Worm (Caenorhabditis elegans) whole organism, L4 larva: ENCODE results near the gene hlh-13.
A peak's percentile ranks its signal among the peaks of the same experiment; 100 is the strongest.

Experiments used
- D1046.2 ChIP-seq: fragments of 200-800 bp; sonication (Bioruptor generic); IDR thresholded peaks from 2 replicates; pipeline ENCODE4 v1.3.6; 2022; ENCODE audit warnings: missing genetic modification characterization, missing compliant biosample characterization
- F37D6.2 ChIP-seq: sonication (generic microtip); optimal IDR thresholded peaks from 2 replicates; lab custom pipeline; 2016; ENCODE audit warnings: mild to moderate bottlenecking, missing genetic modification characterization, missing compliant biosample characterization
- F44E2.7 ChIP-seq: fragments of 200-800 bp; sonication (Bioruptor generic); IDR thresholded peaks from 2 replicates; pipeline ENCODE4 v2.1.2; 2022; ENCODE audit warnings: missing genetic modification characterization, missing compliant biosample characterization
- Y105C5A.15 ChIP-seq: fragments of 200-800 bp; sonication (Bioruptor generic); IDR thresholded peaks from 2 replicates; pipeline ENCODE4 v1.3.6; 2022; ENCODE audit warnings: missing genetic modification characterization, missing compliant biosample characterization
- Y48G9A.11 ChIP-seq: fragments of 200-800 bp; sonication (Bioruptor generic); IDR thresholded peaks from 2 replicates; pipeline ENCODE4 v1.3.6; 2022; ENCODE audit warnings: missing genetic modification reagents, missing genetic modification characterization, missing compliant biosample characterization
- ZK337.2 ChIP-seq: fragments of 200-800 bp; sonication (Bioruptor generic); IDR thresholded peaks from 2 replicates; pipeline ENCODE4 v1.3.6; 2022; ENCODE audit warnings: missing genetic modification reagents, missing genetic modification characterization, missing compliant biosample characterization
- aha-1 ChIP-seq: fragments of 150-350 bp; peaks from one replicate; lab custom pipeline; 2014; ENCODE audit warnings: missing biosample characterization, missing genetic modification characterization
- attf-4 ChIP-seq: sonication (generic microtip); optimal IDR thresholded peaks from 3 replicates; lab custom pipeline; 2017; ENCODE audit warnings: missing biosample characterization, missing genetic modification characterization
- ceh-28 ChIP-seq: fragments of 150-350 bp; optimal IDR thresholded peaks from 2 replicates; lab custom pipeline; 2014; ENCODE audit warnings: missing biosample characterization, missing genetic modification reagents, missing genetic modification characterization
- cey-2 ChIP-seq: sonication (generic microtip); optimal IDR thresholded peaks from 3 replicates; lab custom pipeline; 2017; ENCODE audit warnings: missing genetic modification characterization, mild to moderate bottlenecking, missing compliant biosample characterization, antibody characterized with exemption, borderline replicate concordance; ENCODE audit not compliant: insufficient read depth
- daf-12 ChIP-seq: fragments of 150-350 bp; optimal IDR thresholded peaks from 2 replicates; lab custom pipeline; 2014; ENCODE audit warnings: missing biosample characterization, missing genetic modification reagents, missing genetic modification characterization
- daf-16 ChIP-seq, 3 experiments: sonication (generic microtip); optimal IDR thresholded peaks; 2 replicates each; lab custom pipeline; 2016 to 2017; ENCODE audit warnings: missing genetic modification characterization in 3 of 3, missing genetic modification reagents in 3 of 3, mild to moderate bottlenecking in 2 of 3, missing compliant biosample characterization in 2 of 3, missing biosample characterization in 1 of 3, moderate library complexity in 1 of 3
- daf-19 ChIP-seq: fragments of 200-800 bp; sonication (Bioruptor generic); conservative IDR thresholded peaks from 2 replicates; pipeline ENCODE4 v1.3.6; 2022; ENCODE audit warnings: missing genetic modification characterization, missing compliant biosample characterization
- dmd-6 ChIP-seq: fragments of 200-800 bp; sonication (Bioruptor generic); IDR thresholded peaks from 2 replicates; pipeline ENCODE4 v1.3.6; 2022; ENCODE audit warnings: missing genetic modification reagents, missing genetic modification characterization, missing compliant biosample characterization
- dve-1 ChIP-seq: sonication (generic microtip); optimal IDR thresholded peaks from 2 replicates; lab custom pipeline; 2017; ENCODE audit warnings: antibody characterized with exemption, mild to moderate bottlenecking, missing genetic modification characterization, missing compliant biosample characterization; ENCODE audit not compliant: insufficient read depth
- gei-8 ChIP-seq: fragments of 200-800 bp; sonication (Bioruptor generic); optimal IDR thresholded peaks from 2 replicates; lab custom pipeline; 2018; ENCODE audit warnings: mild to moderate bottlenecking, missing genetic modification characterization, missing compliant biosample characterization
- hif-1 ChIP-seq, 2 experiments: sonication (generic microtip); optimal IDR thresholded peaks; 2 replicates each; lab custom pipeline; 2016 to 2017; ENCODE audit warnings: missing compliant biosample characterization in 2 of 2, missing genetic modification characterization in 2 of 2, missing genetic modification reagents in 2 of 2, missing genotype in 2 of 2, mild to moderate bottlenecking in 1 of 2
- hlh-11 ChIP-seq: fragments of 200-800 bp; sonication (Bioruptor generic); optimal IDR thresholded peaks from 2 replicates; lab custom pipeline; 2018; ENCODE audit warnings: mild to moderate bottlenecking, missing genetic modification characterization, missing compliant biosample characterization
- jun-1 ChIP-seq: fragments of 150-350 bp; optimal IDR thresholded peaks from 2 replicates; lab custom pipeline; 2014; ENCODE audit warnings: missing biosample characterization, missing genetic modification reagents, missing genetic modification characterization
- lin-1 ChIP-seq: fragments of 200-800 bp; sonication (Bioruptor generic); IDR thresholded peaks from 2 replicates; pipeline ENCODE4 v1.3.6; 2022; ENCODE audit warnings: missing genetic modification reagents, missing genetic modification characterization, missing compliant biosample characterization
- lin-15B ChIP-seq: fragments of 150-350 bp; sonication (generic microtip); optimal IDR thresholded peaks from 3 replicates; lab custom pipeline; 2014; ENCODE audit warnings: missing biosample characterization, missing genetic modification characterization
- lir-3 ChIP-seq: sonication (generic microtip); optimal IDR thresholded peaks from 2 replicates; lab custom pipeline; 2016; ENCODE audit warnings: mild to moderate bottlenecking, missing genetic modification characterization, missing compliant biosample characterization
- madf-5 ChIP-seq, 2 experiments: fragments of 200-800 bp; sonication (Bioruptor generic); IDR thresholded peaks; 2 replicates each; pipeline ENCODE4 v1.3.6; 2022; ENCODE audit warnings: missing compliant biosample characterization in 2 of 2, missing genetic modification characterization in 2 of 2
- madf-9 ChIP-seq: fragments of 200-800 bp; sonication (Bioruptor generic); conservative IDR thresholded peaks from 2 replicates; pipeline ENCODE4 v1.3.6; 2022; ENCODE audit warnings: missing genetic modification reagents, missing genetic modification characterization, missing compliant biosample characterization
- mdt-29 ChIP-seq: fragments of 200-800 bp; sonication (Bioruptor generic); IDR thresholded peaks from 2 replicates; pipeline ENCODE4 v1.3.6; 2022; ENCODE audit warnings: missing genetic modification reagents, missing genetic modification characterization, missing compliant biosample characterization
- mes-2 ChIP-seq: sonication (generic microtip); optimal IDR thresholded peaks from 2 replicates; lab custom pipeline; 2016; ENCODE audit warnings: missing genotype, mild to moderate bottlenecking, missing genetic modification characterization, missing compliant biosample characterization; ENCODE audit not compliant: poor library complexity, severe bottlenecking
- nhr-102 ChIP-seq: sonication (generic microtip); optimal IDR thresholded peaks from 2 replicates; lab custom pipeline; 2016; ENCODE audit warnings: mild to moderate bottlenecking, missing genetic modification characterization, moderate library complexity, missing compliant biosample characterization
- nhr-237 ChIP-seq: sonication (generic microtip); optimal IDR thresholded peaks from 2 replicates; lab custom pipeline; 2017; ENCODE audit warnings: missing biosample characterization, missing genetic modification characterization
- nhr-28 ChIP-seq: fragments of 150-350 bp; optimal IDR thresholded peaks from 2 replicates; lab custom pipeline; 2014; ENCODE audit warnings: missing biosample characterization, missing genetic modification characterization
- nhr-48 ChIP-seq: sonication (generic microtip); optimal IDR thresholded peaks from 2 replicates; lab custom pipeline; 2016; ENCODE audit warnings: mild to moderate bottlenecking, missing genetic modification characterization, missing compliant biosample characterization
- nhr-6 ChIP-seq: fragments of 150-350 bp; optimal IDR thresholded peaks from 2 replicates; lab custom pipeline; 2014; ENCODE audit warnings: missing biosample characterization, missing genetic modification characterization
- php-3 ChIP-seq: fragments of 200-800 bp; sonication (Bioruptor generic); IDR thresholded peaks from 2 replicates; pipeline ENCODE4 v1.3.6; 2022; ENCODE audit warnings: missing genetic modification reagents, missing genetic modification characterization, missing compliant biosample characterization
- pqm-1 ChIP-seq: sonication (generic microtip); optimal IDR thresholded peaks from 2 replicates; lab custom pipeline; 2017; ENCODE audit warnings: missing biosample characterization, missing genetic modification characterization
- set-16 ChIP-seq: fragments of 200-800 bp; sonication (Bioruptor generic); IDR thresholded peaks from 2 replicates; pipeline ENCODE4 v1.3.6; 2022; ENCODE audit warnings: missing genetic modification reagents, missing genetic modification characterization, missing compliant biosample characterization
- skn-1 ChIP-seq: fragments of 150-350 bp; optimal IDR thresholded peaks from 2 replicates; lab custom pipeline; 2014; ENCODE audit warnings: missing biosample characterization, missing genetic modification characterization
- spr-3 ChIP-seq: fragments of 200-800 bp; sonication (Bioruptor generic); optimal IDR thresholded peaks from 2 replicates; lab custom pipeline; 2018; ENCODE audit warnings: mild to moderate bottlenecking, missing genetic modification characterization, missing compliant biosample characterization
- tra-1 ChIP-seq: fragments of 200-800 bp; sonication (Bioruptor generic); IDR thresholded peaks from 2 replicates; pipeline ENCODE4 v1.3.6; 2022; ENCODE audit warnings: missing genetic modification reagents, missing genetic modification characterization, missing compliant biosample characterization
- unc-39 ChIP-seq: sonication (generic microtip); optimal IDR thresholded peaks from 2 replicates; lab custom pipeline; 2017; ENCODE audit warnings: missing biosample characterization, missing genetic modification characterization
- unc-62 ChIP-seq, 3 experiments: fragments of 150-350 bp in 1 of 3; sonication (generic microtip); optimal IDR thresholded peaks in 2 of 3; peaks in 1 of 3; 1 replicate in 1 of 3; 2 replicates in 2 of 3; lab custom pipeline; 2014 to 2017; ENCODE audit warnings: missing biosample characterization in 3 of 3, missing genetic modification characterization in 3 of 3, missing genetic modification reagents in 3 of 3, missing genotype in 1 of 3
- zag-1 ChIP-seq: fragments of 150-350 bp; optimal IDR thresholded peaks from 2 replicates; lab custom pipeline; 2014; ENCODE audit warnings: missing biosample characterization, missing genetic modification characterization
- zfp-2 ChIP-seq: sonication (generic microtip); optimal IDR thresholded peaks from 2 replicates; lab custom pipeline; 2016; ENCODE audit warnings: mild to moderate bottlenecking, missing genetic modification characterization, missing compliant biosample characterization

The hlh-13 gene

DNA sequence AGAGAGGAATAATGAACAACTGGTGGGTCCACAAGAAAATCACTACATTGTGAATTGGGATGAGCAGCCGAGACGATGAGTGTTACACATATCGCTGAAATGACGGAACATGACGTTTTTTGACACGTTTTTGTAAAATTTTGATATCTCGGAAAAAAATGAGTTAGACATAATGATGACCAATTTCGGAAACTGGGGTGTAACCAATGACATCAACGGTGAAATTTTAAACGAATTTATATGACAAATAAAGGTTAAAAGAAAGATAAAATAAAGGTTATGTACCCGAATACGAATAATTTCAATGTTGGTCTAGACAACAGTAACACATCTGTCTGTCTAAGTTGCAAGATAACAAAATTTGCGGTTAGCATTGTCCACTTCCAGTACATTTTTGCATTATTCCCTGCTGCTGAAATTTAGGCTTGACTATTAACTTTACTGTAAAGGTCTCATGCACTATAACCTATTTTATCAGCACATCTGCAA lies 30.3 kb downstream of the hlh-13 start, which contains the start of the genes twk-28 and ets-9:
twk-28 (minus strand) TSS at position 51 of the 489 bp plus-strand sequence.
ets-9 (plus strand) TSS at position 410 of the 489 bp plus-strand sequence.
- TF ChIP-seq aha-1 (tag; lab: Kevin White, UChicago) (peak; percentile 89), zfp-2 (tag; lab: Kevin White, UChicago) (no peak), nhr-102 (no peak), unc-62 (GFP tag; optimal IDR thresholded peaks at IDR 0.05 in 1 of 2; lab: Kevin White, UChicago) (peak in 1 of 2 experiments; percentile 95), unc-62 (tag; optimal IDR thresholded peaks at IDR 0.05; lab: Kevin White, UChicago) (no peak), jun-1 (tag; lab: Kevin White, UChicago) (no peak), daf-19 (no peak), lin-15B (tag; lab: Kevin White, UChicago) (no peak)

DNA sequence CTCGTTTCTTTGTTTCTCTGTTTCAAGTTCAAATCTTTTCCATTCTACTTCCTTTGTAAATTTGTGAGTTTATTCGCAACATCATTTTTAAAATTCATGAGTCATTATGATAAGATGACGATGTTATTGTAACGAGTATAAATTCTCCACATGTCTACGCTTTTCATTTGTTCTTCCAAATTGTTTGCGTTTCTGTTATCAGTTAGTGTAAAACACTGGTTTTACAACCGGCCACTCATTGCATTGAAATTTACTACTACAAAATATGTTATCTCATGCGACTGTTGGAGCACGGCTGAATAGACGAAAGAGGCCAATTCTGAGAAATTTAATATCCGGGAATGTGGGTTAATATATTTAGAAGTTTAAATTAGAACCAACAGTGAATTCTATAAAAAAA lies 33.3 kb downstream of the hlh-13 start, which contains the start of gene C52B9.19:
C52B9.19 (plus strand) TSS at position 176 of the 400 bp plus-strand sequence.
- TF ChIP-seq cey-2 (tag; lab: Kevin White, UChicago) = no peak
- peak; percentile 1 for TF ChIP-seq hlh-11 (tag; lab: Kevin White, UChicago)
- TF ChIP-seq unc-62 (GFP tag; optimal IDR thresholded peaks at IDR 0.05 in 1 of 2; lab: Kevin White, UChicago) = peak in 1 of 2 experiments; percentile 76
- TF ChIP-seq unc-62 (tag; optimal IDR thresholded peaks at IDR 0.05; lab: Kevin White, UChicago) = no peak
- 0 out of 2 replicates have a peak, but pooled peaks have one; percentile 46 for TF ChIP-seq php-3 (GFP tag; lab: Robert Waterston, UW)
- TF ChIP-seq skn-1 = no peak
- TF ChIP-seq Y105C5A.15 (GFP tag; lab: Robert Waterston, UW) = no peak
- TF ChIP-seq unc-39 (tag; lab: Kevin White, UChicago) = no peak
- peak; percentile 30 for TF ChIP-seq pqm-1 (tag; lab: Kevin White, UChicago)
- TF ChIP-seq zag-1 = no peak
- no peak for TF ChIP-seq daf-16 (GFP tag; optimal IDR thresholded peaks at IDR 0.05; lab: Kevin White, UChicago)
- peak; percentile 53 for TF ChIP-seq daf-16 (tag; optimal IDR thresholded peaks at IDR 0.05; lab: Kevin White, UChicago)
- TF ChIP-seq F37D6.2 (tag; lab: Kevin White, UChicago) = no peak
- TF ChIP-seq ceh-28 (tag; lab: Kevin White, UChicago) = no peak
- no peak for TF ChIP-seq tra-1 (GFP tag; lab: Robert Waterston, UW)
- peak; percentile 7 for TF ChIP-seq aha-1 (tag; lab: Kevin White, UChicago)
- peak; percentile 4 for TF ChIP-seq dve-1 (tag; lab: Kevin White, UChicago)
- TF ChIP-seq nhr-28 (tag; lab: Kevin White, UChicago) = peak; percentile 43

DNA sequence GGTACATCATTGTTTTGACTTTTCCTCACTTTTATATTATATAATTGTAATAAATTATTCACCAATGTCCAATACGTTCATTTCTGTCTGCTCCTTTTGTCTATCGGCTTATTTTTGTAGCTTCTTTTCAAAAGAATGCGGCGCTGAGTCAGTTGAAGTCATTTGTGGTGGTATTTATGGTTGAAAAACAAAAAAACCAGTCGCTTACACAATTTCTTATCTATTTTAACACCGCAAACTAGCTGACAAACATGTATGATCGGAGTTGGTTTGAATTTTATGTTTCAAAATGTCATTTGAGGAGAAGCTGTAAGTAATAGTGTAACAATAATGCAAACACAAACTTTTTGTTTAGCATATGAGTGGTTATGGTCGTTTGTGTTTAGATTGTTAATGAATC lies 34.9 kb downstream of the hlh-13 start, which contains the start of gene ets-10:
ets-10 (plus strand) TSS at position 201 of the 400 bp plus-strand sequence.
- peak; percentile 65 for TF ChIP-seq nhr-28 (tag; lab: Kevin White, UChicago)
- no peak for TF ChIP-seq attf-4
- TF ChIP-seq madf-5 (GFP tag; IDR thresholded peaks at IDR 0.05; lab: Robert Waterston, UW) = no peak
- peak; percentile 46; the same call in 1 of the 2 replicates for TF ChIP-seq php-3 (GFP tag; lab: Robert Waterston, UW)
- TF ChIP-seq gei-8 (GFP tag; lab: Kevin White, UChicago) = no peak
- no peak for TF ChIP-seq hlh-11 (tag; lab: Kevin White, UChicago)
- no peak for TF ChIP-seq mdt-29 (GFP tag; lab: Robert Waterston, UW)
- no peak for TF ChIP-seq spr-3
- no peak for TF ChIP-seq lin-1 (GFP tag; lab: Robert Waterston, UW)
- TF ChIP-seq nhr-6 (tag; lab: Kevin White, UChicago) = peak; percentile 56
- no peak for TF ChIP-seq tra-1 (GFP tag; lab: Robert Waterston, UW)
- TF ChIP-seq pqm-1 (tag; lab: Kevin White, UChicago) = peak; percentile 52
- TF ChIP-seq nhr-237 (tag; lab: Kevin White, UChicago) = no peak
- TF ChIP-seq daf-16 (GFP tag; optimal IDR thresholded peaks at IDR 0.05; lab: Kevin White, UChicago) = no peak
- TF ChIP-seq daf-16 (tag; optimal IDR thresholded peaks at IDR 0.05; lab: Kevin White, UChicago) = peak; percentile 82
- peak; percentile 31 for TF ChIP-seq dve-1 (tag; lab: Kevin White, UChicago)
- no peak for TF ChIP-seq D1046.2 (GFP tag; lab: Robert Waterston, UW)
- no peak for TF ChIP-seq F44E2.7
- TF ChIP-seq, all 104 proteins: peak for 6

- no peak for TF ChIP-seq madf-9 (GFP tag; lab: Robert Waterston, UW)
- TF ChIP-seq Y48G9A.11 (GFP tag; lab: Robert Waterston, UW) = no peak
- TF ChIP-seq set-16 (GFP tag; lab: Robert Waterston, UW) = no peak
- TF ChIP-seq lir-3 (tag; lab: Kevin White, UChicago) = no peak
- TF ChIP-seq mdt-29 (GFP tag; lab: Robert Waterston, UW) = no peak
- TF ChIP-seq nhr-48 (tag; lab: Kevin White, UChicago) = no peak
- no peak for TF ChIP-seq dve-1 (tag; lab: Kevin White, UChicago)
- TF ChIP-seq nhr-6 (tag; lab: Kevin White, UChicago) = no peak
- no peak for TF ChIP-seq ZK337.2 (GFP tag; lab: Robert Waterston, UW)
- peak; percentile 27; the same call in 1 of the 2 replicates for TF ChIP-seq lin-1 (GFP tag; lab: Robert Waterston, UW)
- TF ChIP-seq daf-12 = no peak
- no peak for TF ChIP-seq hif-1 (tag; optimal IDR thresholded peaks at IDR 0.05; lab: Kevin White, UChicago)
- TF ChIP-seq dmd-6 (GFP tag; lab: Robert Waterston, UW) = peak; percentile 56
- no peak for TF ChIP-seq mes-2 (tag; lab: Kevin White, UChicago)
- TF ChIP-seq pqm-1 (tag; lab: Kevin White, UChicago) = peak; percentile 12
These were observed 35.4 kb downstream of the hlh-13 start for ce11 chrX:4284470-4284869.
